Worm (Caenorhabditis elegans) whole organism, midembryonic: ENCODE results near the gene Y32G9A.2.

ENCODE experiments used
- T22C8.4 ChIP-seq: fragments of 200-800 bp; sonication (Bioruptor generic); IDR thresholded peaks from 2 replicates; pipeline ENCODE4 v1.3.6; 2022; ENCODE audit warnings: missing genetic modification characterization, missing compliant biosample characterization
- cog-1 ChIP-seq: sonication (generic microtip); optimal IDR thresholded peaks from 2 replicates; lab custom pipeline; 2016; ENCODE audit warnings: missing genetic modification characterization, missing compliant biosample characterization
- klf-2 ChIP-seq: fragments of 200-800 bp; sonication (Bioruptor generic); conservative IDR thresholded peaks from 2 replicates; pipeline ENCODE4 v1.3.6; 2022; ENCODE audit warnings: missing genetic modification reagents, missing genetic modification characterization, missing compliant biosample characterization
- tab-1 ChIP-seq: fragments of 200-800 bp; sonication (Bioruptor generic); IDR thresholded peaks from 2 replicates; pipeline ENCODE4 v1.3.6; 2022; ENCODE audit warnings: missing genetic modification characterization, missing compliant biosample characterization
- ztf-23 ChIP-seq: fragments of 200-800 bp; sonication (Bioruptor generic); IDR thresholded peaks from 2 replicates; pipeline ENCODE4 v1.3.6; 2022; ENCODE audit warnings: missing genetic modification reagents, missing genetic modification characterization, missing compliant biosample characterization

DNA sequence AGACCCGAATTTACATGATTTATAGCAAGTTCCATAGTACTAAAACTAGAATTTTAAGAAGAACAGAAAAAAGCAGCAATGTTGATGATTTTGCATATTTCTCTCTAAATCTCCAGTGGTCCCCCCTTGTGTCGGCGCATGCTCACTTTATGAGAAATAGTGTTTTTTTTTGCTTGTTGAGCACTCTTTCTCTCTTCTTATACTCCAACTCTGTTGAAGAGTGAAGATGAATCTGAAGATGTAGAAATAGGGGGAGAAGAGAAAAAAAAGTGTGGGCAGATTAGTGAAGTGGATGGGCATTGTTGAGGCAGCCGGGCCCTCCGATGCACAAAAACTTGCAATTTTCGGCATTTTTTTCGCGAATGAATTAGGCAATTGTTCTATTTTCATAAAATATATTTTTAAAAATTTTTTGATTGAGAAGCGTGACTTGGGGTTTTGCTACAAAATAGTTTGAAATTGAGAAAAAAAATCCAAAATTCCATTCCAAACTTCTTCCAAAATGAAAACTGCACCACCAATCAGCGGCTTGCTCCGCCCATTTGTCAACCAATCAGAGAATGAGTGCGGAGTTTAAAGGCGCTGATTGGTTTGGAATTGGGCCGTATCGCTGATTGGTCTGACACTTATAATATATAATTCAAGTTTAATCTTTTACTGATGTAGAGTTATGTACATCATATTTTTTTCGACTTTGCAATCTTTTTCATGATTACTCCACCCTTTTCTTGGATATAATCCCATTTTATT, 22.3 kb downstream of the Y32G9A.2 start:
- TF ChIP-seq klf-2 (GFP tag; lab: Robert Waterston, UW): no peak
- no peak for TF ChIP-seq ztf-23 (GFP tag; lab: Robert Waterston, UW)
- TF ChIP-seq cog-1 (tag; lab: Kevin White, UChicago): no peak
- TF ChIP-seq T22C8.4: no peak
- TF ChIP-seq tab-1: no peak
